Worm (Caenorhabditis elegans) whole organism, mixed stage, embryonic: ENCODE measurements around the gene C56G3.2.

Source experiments
- elt-1 ChIP-seq: sonication (generic microtip); optimal IDR thresholded peaks from 2 replicates; lab custom pipeline; 2017; ENCODE audit warnings: missing genetic modification characterization, mild to moderate bottlenecking, missing compliant biosample characterization, antibody characterized with exemption, moderate library complexity, borderline replicate concordance; ENCODE audit not compliant: insufficient read depth
- nhr-76 ChIP-seq: sonication (generic microtip); optimal IDR thresholded peaks from 2 replicates; lab custom pipeline; 2017; ENCODE audit warnings: missing biosample characterization, missing genetic modification characterization
- ztf-11 ChIP-seq: fragments of 150-350 bp; optimal IDR thresholded peaks from 2 replicates; lab custom pipeline; 2014; ENCODE audit warnings: missing biosample characterization, missing genetic modification characterization

ce11 chrX:7390270-7390669, 24.9 kb downstream of the C56G3.2 start, which contains the start of gene C10A4.6:
- TF ChIP-seq nhr-76 (tag; lab: Kevin White, UChicago) (no peak), ztf-11 (tag; lab: Kevin White, UChicago) (no peak), elt-1 (no peak)
